Worm (Caenorhabditis elegans): ENCODE data around the gene D1086.2.

D1086.2 gene

ce11 chrV:14098519-14098918, at the start of gene D1086.2, which contains the start of gene D1086.1:
Gene D1086.2 (minus strand): TSS chrV:14098668.
Gene D1086.1 (plus strand): TSS chrV:14098858.
- TF ChIP-seq ceh-24 (tag; optimal IDR thresholded peaks at IDR 0.05) (no peak), sdc-2 (tag; optimal IDR thresholded peaks at IDR 0.05) (no peak), odd-2 (tag; optimal IDR thresholded peaks at IDR 0.05) (no peak), pha-4 (tag; optimal IDR thresholded peaks at IDR 0.05) (no peak), fkh-10 (GFP tag; optimal IDR thresholded peaks at IDR 0.05) (no peak), hlh-15 (tag; optimal IDR thresholded peaks at IDR 0.05) (no peak), sox-4 (tag; optimal IDR thresholded peaks at IDR 0.05) (no peak), ceh-45 (GFP tag; IDR thresholded peaks at IDR 0.05) (no peak), ref-2 (tag; optimal IDR thresholded peaks at IDR 0.05) (no peak), C38D4.7 (GFP tag; optimal IDR thresholded peaks at IDR 0.05) (no peak), nhr-232 (tag; optimal IDR thresholded peaks at IDR 0.05) (no peak), zip-5 (tag; optimal IDR thresholded peaks at IDR 0.05) (no peak), ceh-2 (tag; optimal IDR thresholded peaks at IDR 0.05) (no peak)

- no peak for TF ChIP-seq ets-4 (tag; optimal IDR thresholded peaks at IDR 0.05)
- no peak for TF ChIP-seq unc-86 (tag; optimal IDR thresholded peaks at IDR 0.05)
- no peak for TF ChIP-seq pax-1 (tag; optimal IDR thresholded peaks at IDR 0.05)
- TF ChIP-seq F13H6.1 (tag; optimal IDR thresholded peaks at IDR 0.05) = no peak
- no peak for TF ChIP-seq syd-9 (tag; optimal IDR thresholded peaks at IDR 0.05)
- TF ChIP-seq hlh-15 (tag; optimal IDR thresholded peaks at IDR 0.05) = no peak
- no peak for TF ChIP-seq lim-6 (tag; optimal IDR thresholded peaks at IDR 0.05)
- no peak for TF ChIP-seq dmd-4 (tag; optimal IDR thresholded peaks at IDR 0.05; ENCODE audit: borderline replicate concordance)
- no peak for TF ChIP-seq hlh-13 (GFP tag; optimal IDR thresholded peaks at IDR 0.05)
- TF ChIP-seq ceh-45 (GFP tag; IDR thresholded peaks at IDR 0.05) = no peak
- TF ChIP-seq tbx-7 (tag; optimal IDR thresholded peaks at IDR 0.05) = no peak
- TF ChIP-seq pros-1 (tag; optimal IDR thresholded peaks at IDR 0.05) = no peak
- TF ChIP-seq ceh-18 (tag; optimal IDR thresholded peaks at IDR 0.05) = no peak
- no peak for TF ChIP-seq ttx-3 (tag; optimal IDR thresholded peaks at IDR 0.05)
- TF ChIP-seq npax-4 (tag; optimal IDR thresholded peaks at IDR 0.05) = no peak
- no peak for TF ChIP-seq ahr-1 (tag; optimal IDR thresholded peaks at IDR 0.05)
- no peak for TF ChIP-seq T23F11.4 (GFP tag; optimal IDR thresholded peaks at IDR 0.05)
- no peak for TF ChIP-seq rnt-1 (tag; optimal IDR thresholded peaks at IDR 0.05)
- TF ChIP-seq dve-1 (tag; optimal IDR thresholded peaks at IDR 0.05) = no peak
- TF ChIP-seq gmeb-2 (tag; optimal IDR thresholded peaks at IDR 0.05) = no peak
These were observed 48.6 kb upstream of the D1086.2 start for ce11 chrV:14147114-14147513.

ce11 chrV:14146199-14146598, 47.7 kb upstream of the D1086.2 start, which contains the start of gene acs-10:
Gene acs-10 (plus strand): TSS chrV:14146499.
- TF ChIP-seq ceh-9 (tag; optimal IDR thresholded peaks at IDR 0.05) = no peak
- TF ChIP-seq zip-5 (tag; optimal IDR thresholded peaks at IDR 0.05) = no peak
- no peak for TF ChIP-seq C38D4.7 (GFP tag; optimal IDR thresholded peaks at IDR 0.05)
- TF ChIP-seq madf-2 (tag; optimal IDR thresholded peaks at IDR 0.05) = no peak
- no peak for TF ChIP-seq tbx-7 (tag; optimal IDR thresholded peaks at IDR 0.05)

ce11 chrV:14145267-14145666, 46.8 kb upstream of the D1086.2 start, which contains the start of gene par-1:
Gene par-1 (minus strand): TSS chrV:14145367.
- TF ChIP-seq zip-5 (tag; optimal IDR thresholded peaks at IDR 0.05) (no peak), unc-42 (tag; optimal IDR thresholded peaks at IDR 0.05) (no peak), ceh-30 (tag; optimal IDR thresholded peaks at IDR 0.05) (no peak), npax-4 (tag; optimal IDR thresholded peaks at IDR 0.05) (no peak), unc-86 (tag; optimal IDR thresholded peaks at IDR 0.05) (no peak), ceh-19 (GFP tag; optimal IDR thresholded peaks at IDR 0.05) (no peak), ceh-48 (tag; optimal IDR thresholded peaks at IDR 0.05) (no peak), elt-4 (tag; optimal IDR thresholded peaks at IDR 0.05) (no peak), lim-6 (tag; optimal IDR thresholded peaks at IDR 0.05) (no peak), ceh-2 (tag; optimal IDR thresholded peaks at IDR 0.05) (no peak), ceh-6 (GFP tag; optimal IDR thresholded peaks at IDR 0.05) (no peak)
